Worm (Caenorhabditis elegans) whole organism, L2 larva: ENCODE measurements around the gene rol-8.

Source experiments
- C34F6.9 ChIP-seq: fragments of 150-350 bp; optimal IDR thresholded peaks from 2 replicates; lab custom pipeline; 2014; ENCODE audit warnings: missing biosample characterization, missing genetic modification characterization
- F13H6.1 ChIP-seq: sonication (generic microtip); optimal IDR thresholded peaks from 2 replicates; lab custom pipeline; 2016; ENCODE audit warnings: missing genetic modification characterization, missing compliant biosample characterization
- R02D3.7 ChIP-seq: fragments of 150-350 bp; optimal IDR thresholded peaks from 2 replicates; lab custom pipeline; 2014; ENCODE audit warnings: missing biosample characterization, missing genetic modification characterization
- Y55F3AM.14 ChIP-seq: fragments of 200-800 bp; sonication (Bioruptor generic); optimal IDR thresholded peaks from 2 replicates; lab custom pipeline; 2018; ENCODE audit warnings: mild to moderate bottlenecking, missing genetic modification characterization, missing compliant biosample characterization
- ZK546.5 ChIP-seq: sonication (generic microtip); optimal IDR thresholded peaks from 2 replicates; lab custom pipeline; 2017; ENCODE audit warnings: missing biosample characterization, missing genetic modification characterization
- alr-1 ChIP-seq: fragments of 150-350 bp; optimal IDR thresholded peaks from 2 replicates; lab custom pipeline; 2014; ENCODE audit warnings: missing biosample characterization, missing genetic modification characterization
- ama-1 ChIP-seq: fragments of 150-350 bp; optimal IDR thresholded peaks from 2 replicates; lab custom pipeline; 2018; ENCODE audit warnings: inconsistent platforms
- dmd-4 ChIP-seq: sonication (generic microtip); optimal IDR thresholded peaks from 2 replicates; lab custom pipeline; 2017; ENCODE audit warnings: missing biosample characterization, missing genetic modification characterization
- egl-27 ChIP-seq: sonication (generic microtip); optimal IDR thresholded peaks from 3 replicates; lab custom pipeline; 2017; ENCODE audit warnings: missing biosample characterization, missing genetic modification reagents, missing genetic modification characterization
- elt-1 ChIP-seq: fragments of 150-350 bp; optimal IDR thresholded peaks from 2 replicates; lab custom pipeline; 2014; ENCODE audit warnings: missing biosample characterization, missing genetic modification characterization
- elt-3 ChIP-seq: sonication (generic microtip); optimal IDR thresholded peaks from 2 replicates; lab custom pipeline; 2017; ENCODE audit warnings: missing biosample characterization, missing genetic modification characterization
- fos-1 ChIP-seq: fragments of 150-350 bp; optimal IDR thresholded peaks from 2 replicates; lab custom pipeline; 2014; ENCODE audit warnings: missing biosample characterization, missing genetic modification characterization
- gmeb-1 ChIP-seq: fragments of 150-350 bp; optimal IDR thresholded peaks from 2 replicates; lab custom pipeline; 2014; ENCODE audit warnings: missing biosample characterization, missing genetic modification characterization
- lin-11 ChIP-seq: fragments of 150-350 bp; sonication (generic microtip); optimal IDR thresholded peaks from 2 replicates; lab custom pipeline; 2014; ENCODE audit warnings: missing biosample characterization, missing genetic modification characterization, inconsistent platforms, mixed read lengths
- lin-13 ChIP-seq: fragments of 150-350 bp; optimal IDR thresholded peaks from 2 replicates; lab custom pipeline; 2014; ENCODE audit warnings: missing biosample characterization, missing genetic modification reagents, missing genetic modification characterization
- lin-39 ChIP-seq: fragments of 150-350 bp; optimal IDR thresholded peaks from 2 replicates; lab custom pipeline; 2014; ENCODE audit warnings: missing biosample characterization, missing genetic modification reagents, missing genetic modification characterization
- lsy-2 ChIP-seq, 2 experiments: fragments of 150-350 bp in 1 of 2; sonication (generic microtip) in 1 of 2; optimal IDR thresholded peaks; 2 replicates each; lab custom pipeline; 2014 to 2017; ENCODE audit warnings: missing biosample characterization in 2 of 2, missing genetic modification characterization in 2 of 2
- mab-5 ChIP-seq: fragments of 150-350 bp; optimal IDR thresholded peaks from 2 replicates; lab custom pipeline; 2014; ENCODE audit warnings: missing biosample characterization, missing genetic modification characterization
- nhr-10 ChIP-seq: sonication (generic microtip); optimal IDR thresholded peaks from 2 replicates; lab custom pipeline; 2017; ENCODE audit warnings: missing biosample characterization, missing genetic modification characterization
- nhr-12 ChIP-seq: fragments of 150-350 bp; optimal IDR thresholded peaks from 2 replicates; lab custom pipeline; 2014; ENCODE audit warnings: missing biosample characterization, missing genetic modification characterization
- nhr-21 ChIP-seq: fragments of 150-350 bp; optimal IDR thresholded peaks from 2 replicates; lab custom pipeline; 2014; ENCODE audit warnings: missing biosample characterization, missing genetic modification characterization
- nhr-23 ChIP-seq: fragments of 150-350 bp; optimal IDR thresholded peaks from 2 replicates; lab custom pipeline; 2014; ENCODE audit warnings: missing biosample characterization, missing genetic modification reagents, missing genetic modification characterization
- nhr-237 ChIP-seq: fragments of 150-350 bp; optimal IDR thresholded peaks from 2 replicates; lab custom pipeline; 2014; ENCODE audit warnings: missing biosample characterization, missing genetic modification characterization
- nhr-25 ChIP-seq: fragments of 150-350 bp; sonication (generic microtip); optimal IDR thresholded peaks from 3 replicates; lab custom pipeline; 2014; ENCODE audit warnings: missing biosample characterization, missing genetic modification characterization
- nhr-6 ChIP-seq: fragments of 150-350 bp; optimal IDR thresholded peaks from 2 replicates; lab custom pipeline; 2014; ENCODE audit warnings: missing biosample characterization, missing genetic modification characterization
- nhr-77 ChIP-seq: fragments of 150-350 bp; optimal IDR thresholded peaks from 2 replicates; lab custom pipeline; 2014; ENCODE audit warnings: missing biosample characterization, missing genetic modification characterization
- peb-1 ChIP-seq: fragments of 150-350 bp; optimal IDR thresholded peaks from 2 replicates; lab custom pipeline; 2014; ENCODE audit warnings: missing biosample characterization, missing genetic modification characterization
- sem-4 ChIP-seq: fragments of 150-350 bp; optimal IDR thresholded peaks from 2 replicates; lab custom pipeline; 2014; ENCODE audit warnings: missing biosample characterization, missing genetic modification reagents, missing genetic modification characterization
- skn-1 ChIP-seq: sonication (generic microtip); optimal IDR thresholded peaks from 2 replicates; lab custom pipeline; 2017; ENCODE audit warnings: missing biosample characterization, missing genetic modification characterization
- sma-3 ChIP-seq: sonication (generic microtip); optimal IDR thresholded peaks from 2 replicates; lab custom pipeline; 2016; ENCODE audit warnings: missing genetic modification reagents, missing genetic modification characterization, missing compliant biosample characterization
- snpc-4 ChIP-seq: fragments of 150-350 bp; optimal IDR thresholded peaks from 2 replicates; lab custom pipeline; 2014; ENCODE audit warnings: missing biosample characterization, missing genetic modification characterization
- unc-39 ChIP-seq: fragments of 150-350 bp; optimal IDR thresholded peaks from 2 replicates; lab custom pipeline; 2014; ENCODE audit warnings: missing biosample characterization, missing genetic modification characterization
- unc-55 ChIP-seq: fragments of 150-350 bp; sonication (generic microtip); optimal IDR thresholded peaks from 3 replicates; lab custom pipeline; 2014; ENCODE audit warnings: missing biosample characterization, missing genetic modification reagents, missing genetic modification characterization
- unc-62 ChIP-seq: fragments of 150-350 bp; optimal IDR thresholded peaks from 2 replicates; lab custom pipeline; 2014; ENCODE audit warnings: missing biosample characterization, missing genetic modification reagents, missing genetic modification characterization
- zag-1 ChIP-seq: fragments of 150-350 bp; optimal IDR thresholded peaks from 2 replicates; lab custom pipeline; 2014; ENCODE audit warnings: missing biosample characterization, missing genetic modification characterization
- ztf-1 ChIP-seq: fragments of 200-800 bp; sonication (Bioruptor generic); conservative IDR thresholded peaks from 2 replicates; pipeline ENCODE4 v1.3.6; 2022; ENCODE audit warnings: missing genetic modification characterization, missing compliant biosample characterization
- ztf-11 ChIP-seq: sonication (generic microtip); optimal IDR thresholded peaks from 2 replicates; lab custom pipeline; 2017; ENCODE audit warnings: missing biosample characterization, missing genetic modification characterization
- ztf-4 ChIP-seq: fragments of 150-350 bp; optimal IDR thresholded peaks from 2 replicates; lab custom pipeline; 2014; ENCODE audit warnings: missing biosample characterization, missing genetic modification characterization

rol-8 gene

ce11 chrII:7570820-7571219 is 26.9 kb downstream of the rol-8 start:
- TF ChIP-seq Y55F3AM.14 (GFP tag; lab: Kevin White, UChicago), result no peak
- no peak for TF ChIP-seq C34F6.9
- no peak for TF ChIP-seq nhr-6 (tag; lab: Kevin White, UChicago)
- no peak for TF ChIP-seq sem-4 (tag; lab: Kevin White, UChicago)
- TF ChIP-seq alr-1 (tag; lab: Kevin White, UChicago), result no peak

DNA sequence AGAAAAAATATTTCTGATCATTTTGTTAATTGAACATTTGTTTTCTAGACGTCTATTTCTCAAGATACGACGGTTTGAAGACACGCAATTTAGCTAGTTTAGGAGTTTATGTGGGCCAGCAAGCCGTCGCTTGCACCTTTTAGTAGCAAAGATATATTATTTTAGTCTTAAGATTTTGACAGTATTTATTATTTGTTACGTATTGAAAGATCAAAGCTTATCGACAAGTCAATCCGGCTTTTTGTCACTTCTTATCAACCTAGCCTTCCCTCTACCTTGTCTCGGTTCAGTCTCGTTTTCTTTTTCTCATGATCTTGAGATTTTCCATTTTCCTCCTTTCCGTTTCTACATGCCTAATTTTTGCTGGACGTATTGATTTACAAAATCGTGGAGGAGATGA is 30.2 kb downstream of the rol-8 start, which contains the start of gene F35D2.2:
F35D2.2 (plus strand) TSS at position 301 of the 400 bp plus-strand sequence.
- TF ChIP-seq nhr-21, result no peak
- no peak for TF ChIP-seq elt-3 (tag; lab: Kevin White, UChicago)

- TF ChIP-seq lin-13 (GFP tag; lab: Kevin White, UChicago) (no peak), snpc-4 (tag; lab: Kevin White, UChicago) (no peak), lsy-2 (tag; optimal IDR thresholded peaks at IDR 0.05; lab: Kevin White, UChicago) (no peak), elt-1 (no peak), ZK546.5 (tag; lab: Kevin White, UChicago) (no peak), nhr-25 (no peak), lin-11 (tag; lab: Kevin White, UChicago) (no peak), ama-1 (lab: Kevin White, UChicago) (no peak), nhr-237 (tag; lab: Kevin White, UChicago) (no peak), lin-39 (tag; lab: Kevin White, UChicago) (no peak), fos-1 (tag; lab: Kevin White, UChicago) (no peak), ztf-4 (tag; lab: Kevin White, UChicago) (no peak)
Measured at ce11 chrII:7575614-7576013, 31.7 kb downstream of the rol-8 start, which contains the start of gene F35D2.1. Gene F35D2.1 (plus strand): TSS chrII:7575914.

- no peak for TF ChIP-seq Y55F3AM.14 (GFP tag; lab: Kevin White, UChicago)
- no peak for TF ChIP-seq ztf-1 (GFP tag; lab: Robert Waterston, UW)
- no peak for TF ChIP-seq zag-1 (tag; lab: Kevin White, UChicago)
- no peak for TF ChIP-seq F13H6.1 (tag; lab: Kevin White, UChicago)
- no peak for TF ChIP-seq nhr-23 (tag; lab: Kevin White, UChicago)
Measured at ce11 chrII:7577412-7577811, 33.5 kb downstream of the rol-8 start, which contains the start of gene F35D2.6. Gene F35D2.6 (plus strand): TSS chrII:7577712.

DNA sequence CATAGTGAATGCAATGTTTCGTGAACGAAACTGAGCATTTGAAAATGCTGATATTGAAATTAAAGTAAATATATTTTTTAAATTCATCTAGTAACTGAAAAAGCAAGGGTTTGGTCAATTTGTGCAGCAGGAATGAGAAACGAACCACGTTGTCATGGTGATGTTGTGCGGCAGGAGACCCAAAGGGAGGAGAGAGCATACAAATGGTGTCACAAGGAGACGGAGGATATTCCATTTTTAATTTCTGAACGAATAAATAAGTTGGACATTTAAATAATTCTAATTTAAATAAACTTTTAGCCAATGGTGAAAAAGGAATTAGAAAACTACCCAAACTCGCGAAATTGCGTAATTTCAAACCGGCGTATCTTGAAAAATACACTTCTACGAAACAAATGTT is 39.6 kb downstream of the rol-8 start, which contains the start of gene mks-3:
mks-3 (minus strand) TSS at position 101 of the 400 bp plus-strand sequence.
- TF ChIP-seq nhr-237 (tag; lab: Kevin White, UChicago) (no peak), elt-1 (no peak), egl-27 (tag; lab: Kevin White, UChicago) (no peak), peb-1 (tag; lab: Kevin White, UChicago) (no peak), gmeb-1 (no peak), dmd-4 (tag; lab: Kevin White, UChicago) (no peak), lin-13 (GFP tag; lab: Kevin White, UChicago) (no peak), nhr-6 (tag; lab: Kevin White, UChicago) (no peak), ZK546.5 (tag; lab: Kevin White, UChicago) (no peak)

DNA sequence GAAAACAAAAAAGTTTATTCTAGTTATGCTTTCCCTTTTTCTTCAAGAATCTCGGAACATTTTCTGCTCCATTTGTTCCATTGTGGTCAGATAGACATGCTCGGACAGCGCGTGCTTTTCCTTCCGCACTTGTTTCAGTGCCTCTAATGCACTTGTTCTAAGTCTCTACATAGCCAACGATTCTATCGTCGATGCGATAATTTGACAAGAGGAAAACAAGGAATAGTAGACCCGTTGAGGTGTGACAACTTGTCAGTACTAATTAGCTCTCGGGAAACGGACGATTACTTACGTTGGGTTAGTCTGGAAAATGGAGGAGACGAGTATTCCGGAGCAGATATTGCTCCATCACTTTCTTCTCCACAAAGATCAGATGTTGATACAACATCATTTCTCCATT is 44.4 kb downstream of the rol-8 start:
- TF ChIP-seq unc-62 (GFP tag; lab: Kevin White, UChicago), result no peak
- TF ChIP-seq nhr-21, result no peak
- TF ChIP-seq nhr-12 (tag; lab: Kevin White, UChicago), result no peak
- TF ChIP-seq sem-4 (tag; lab: Kevin White, UChicago), result no peak
- TF ChIP-seq lsy-2 (tag; optimal IDR thresholded peaks at IDR 0.05; lab: Kevin White, UChicago), result no peak
- no peak for TF ChIP-seq lin-11 (tag; lab: Kevin White, UChicago)
- no peak for TF ChIP-seq lin-13 (GFP tag; lab: Kevin White, UChicago)
- no peak for TF ChIP-seq sma-3 (GFP tag; lab: Kevin White, UChicago)
- no peak for TF ChIP-seq ama-1 (lab: Kevin White, UChicago)

DNA sequence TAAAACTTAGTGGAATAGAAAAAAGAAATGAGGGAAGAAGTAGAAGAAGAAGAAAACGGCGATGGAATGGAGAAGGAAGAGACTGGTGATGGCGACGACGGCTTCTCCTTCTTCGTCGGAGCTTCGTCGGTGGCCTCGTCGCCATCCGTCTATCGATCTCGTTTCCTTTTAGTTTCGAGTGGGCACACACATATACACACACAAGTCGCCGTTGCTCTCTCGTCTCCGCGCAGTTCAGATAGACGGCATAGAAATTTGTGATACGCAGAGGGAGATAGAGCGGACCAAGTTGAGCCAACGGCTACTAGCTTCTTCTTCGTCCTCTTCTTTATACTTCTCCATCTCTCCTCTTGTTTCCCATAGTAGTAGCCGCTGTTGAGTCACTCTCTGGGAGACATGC is 49.3 kb downstream of the rol-8 start:
- TF ChIP-seq nhr-12 (tag; lab: Kevin White, UChicago), result no peak
- no peak for TF ChIP-seq nhr-77 (tag; lab: Kevin White, UChicago)
- TF ChIP-seq ztf-11 (tag; lab: Kevin White, UChicago), result no peak
- TF ChIP-seq C34F6.9, result peak; percentile 53
- peak; percentile 38 for TF ChIP-seq lin-11 (tag; lab: Kevin White, UChicago)
- no peak for TF ChIP-seq nhr-237 (tag; lab: Kevin White, UChicago)
- TF ChIP-seq nhr-10 (tag; lab: Kevin White, UChicago), result no peak
- TF ChIP-seq mab-5 (tag; lab: Kevin White, UChicago), result peak; percentile 6
- no peak for TF ChIP-seq elt-3 (tag; lab: Kevin White, UChicago)
- TF ChIP-seq unc-55 (GFP tag; lab: Kevin White, UChicago), result peak; percentile 66
- no peak for TF ChIP-seq R02D3.7 (tag; lab: Kevin White, UChicago)
- TF ChIP-seq elt-1, result no peak
- TF ChIP-seq sem-4 (tag; lab: Kevin White, UChicago), result peak; percentile 21
- TF ChIP-seq dmd-4 (tag; lab: Kevin White, UChicago), result no peak
- TF ChIP-seq ZK546.5 (tag; lab: Kevin White, UChicago), result no peak
- TF ChIP-seq nhr-21, result no peak
- no peak for TF ChIP-seq skn-1 (tag; lab: Kevin White, UChicago)
- no peak for TF ChIP-seq sma-3 (GFP tag; lab: Kevin White, UChicago)
- peak; percentile 83 for TF ChIP-seq zag-1 (tag; lab: Kevin White, UChicago)
- no peak for TF ChIP-seq peb-1 (tag; lab: Kevin White, UChicago)
- no peak for TF ChIP-seq snpc-4 (tag; lab: Kevin White, UChicago)
- no peak for TF ChIP-seq alr-1 (tag; lab: Kevin White, UChicago)
- no peak for TF ChIP-seq ztf-1 (GFP tag; lab: Robert Waterston, UW)
- TF ChIP-seq unc-62 (GFP tag; lab: Kevin White, UChicago), result no peak
- TF ChIP-seq unc-39, result no peak
- no peak for TF ChIP-seq gmeb-1
